Worm (Caenorhabditis elegans): ENCODE measurements around the gene T25B2.2.
A peak's percentile ranks its signal among the peaks of the same experiment; 100 is the strongest.

DNA sequence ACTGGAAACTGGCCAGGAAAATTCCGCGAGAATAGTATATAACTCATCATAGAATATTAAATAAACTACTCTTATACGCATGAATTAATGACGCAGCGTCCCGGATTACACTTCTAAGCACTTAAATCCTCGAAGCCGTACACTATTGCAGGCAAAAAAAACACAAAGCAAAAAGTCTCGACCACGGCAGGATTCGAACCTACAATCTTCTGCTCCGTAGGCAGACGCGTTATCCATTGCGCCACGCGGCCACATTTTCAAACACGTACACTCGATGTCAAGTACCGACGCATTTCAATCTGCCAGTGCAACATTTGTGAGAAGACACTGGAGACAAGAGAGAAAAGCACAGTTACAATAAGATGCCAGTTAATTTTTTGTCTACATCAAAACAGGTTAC, 50.4 kb downstream of the T25B2.2 start:
- peak; percentile 57 for TF ChIP-seq him-1 (tag; optimal IDR thresholded peaks at IDR 0.05)
- TF ChIP-seq W03F9.2 (tag; optimal IDR thresholded peaks at IDR 0.05), result no peak
- no peak for TF ChIP-seq dao-5 (tag; optimal IDR thresholded peaks at IDR 0.05)
